Fruit fly (Drosophila melanogaster): Measurements from ENCODE around the gene CG1105.
A peak's percentile ranks its signal among the peaks of the same experiment; 100 is the strongest.

CG1105 gene

dm6 chr3R:7067092-7067491 lies at the start of gene CG1105, which contains the start of gene CG1965 (continued):
- TF ChIP-seq CG17612 (GFP tag; IDR thresholded peaks at IDR 0.05): peak; percentile 72
- peak; percentile 86 for TF ChIP-seq tup (GFP tag; optimal IDR thresholded peaks at IDR 0.05)
- TF ChIP-seq Tbp (GFP tag; optimal IDR thresholded peaks at IDR 0.05): no peak
- peak; percentile 79 for TF ChIP-seq NC2α (GFP tag; optimal IDR thresholded peaks at IDR 0.05)
- TF ChIP-seq lab (GFP tag; optimal IDR thresholded peaks at IDR 0.05): peak; percentile 92
- peak; percentile 47 for TF ChIP-seq CG4707 (GFP tag; optimal IDR thresholded peaks at IDR 0.05)
- TF ChIP-seq Meics (GFP tag; optimal IDR thresholded peaks at IDR 0.05): peak; percentile 88
- peak; percentile 82 for TF ChIP-seq stwl (tag; optimal IDR thresholded peaks at IDR 0.05)
- no peak for TF ChIP-seq prd (optimal IDR thresholded peaks at IDR 0.05)
- peak; percentile 97 for TF ChIP-seq prd (GFP tag; IDR thresholded peaks at IDR 0.05)
- TF ChIP-seq CG9876 (GFP tag; optimal IDR thresholded peaks at IDR 0.05): peak; percentile 92
- no peak for TF ChIP-seq usp (GFP tag; optimal IDR thresholded peaks at IDR 0.05)
- peak; percentile 74 for TF ChIP-seq sima (GFP tag; optimal IDR thresholded peaks at IDR 0.05)
- TF ChIP-seq Med (GFP tag): peak; percentile 99
- peak; percentile 82 for TF ChIP-seq disco-r (GFP tag; optimal IDR thresholded peaks at IDR 0.05)
- peak; percentile 81 for TF ChIP-seq CG34376 (GFP tag; optimal IDR thresholded peaks at IDR 0.05)
- peak; percentile 95 for TF ChIP-seq CG3847 (GFP tag; IDR thresholded peaks at IDR 0.05)
- peak; percentile 94 for TF ChIP-seq Ssrp (tag; optimal IDR thresholded peaks at IDR 0.05)
- TF ChIP-seq CG6654 (GFP tag; optimal IDR thresholded peaks at IDR 0.05): peak; percentile 63
- TF ChIP-seq al (GFP tag; IDR thresholded peaks at IDR 0.05): peak; percentile 92
- peak; percentile 99 for TF ChIP-seq Scr (GFP tag; IDR thresholded peaks at IDR 0.05; ENCODE audit: partially characterized antibody)
- peak in 1 of 2 experiments; percentile 59 for TF ChIP-seq crp (GFP tag; optimal IDR thresholded peaks at IDR 0.05)
- TF ChIP-seq CG12299 (tag; optimal IDR thresholded peaks at IDR 0.05): peak; percentile 88
- TF ChIP-seq HLH54F (GFP tag; optimal IDR thresholded peaks at IDR 0.05): peak; percentile 97
- no peak for TF ChIP-seq CG8478 (optimal IDR thresholded peaks at IDR 0.05)
- peak; percentile 73 for TF ChIP-seq dimm (GFP tag; IDR thresholded peaks at IDR 0.05)
- peak; percentile 90 for TF ChIP-seq CG12104 (GFP tag; optimal IDR thresholded peaks at IDR 0.05)
- peak; percentile 92 for TF ChIP-seq ken (GFP tag; IDR thresholded peaks at IDR 0.05)

- TF ChIP-seq CG32532 (GFP tag; IDR thresholded peaks at IDR 0.05): no peak
- TF ChIP-seq CG5180 (GFP tag; optimal IDR thresholded peaks at IDR 0.05): no peak
- TF ChIP-seq zen2 (GFP tag; IDR thresholded peaks at IDR 0.05; ENCODE audit: partially characterized antibody): 0 out of 3 replicates have a peak, but pooled peaks have one; percentile 28
- TF ChIP-seq CG33557 (GFP tag; optimal IDR thresholded peaks at IDR 0.05): no peak
- TF ChIP-seq Rx (GFP tag; IDR thresholded peaks at IDR 0.05): no peak
- TF ChIP-seq lmd (GFP tag; IDR thresholded peaks at IDR 0.05): no peak
- TF ChIP-seq dmrt99B (tag; optimal IDR thresholded peaks at IDR 0.05): no peak
- TF ChIP-seq CG11504 (tag; optimal IDR thresholded peaks at IDR 0.05): peak; percentile 7
- no peak for TF ChIP-seq cwo (GFP tag; optimal IDR thresholded peaks at IDR 0.05)
- peak; percentile 80 for TF ChIP-seq z (GFP tag; IDR thresholded peaks at IDR 0.05)
- TF ChIP-seq knrl (GFP tag; IDR thresholded peaks at IDR 0.05; ENCODE audit: partially characterized antibody): no peak
- no peak for TF ChIP-seq Gsc (GFP tag; IDR thresholded peaks at IDR 0.05)
- no peak for TF ChIP-seq wek (GFP tag; optimal IDR thresholded peaks at IDR 0.05)
- no peak for TF ChIP-seq CG7839 (tag; optimal IDR thresholded peaks at IDR 0.05)
- TF ChIP-seq luna (GFP tag; optimal IDR thresholded peaks at IDR 0.05): no peak
- no peak for TF ChIP-seq row (GFP tag; IDR thresholded peaks at IDR 0.05)
- TF ChIP-seq CG4360 (GFP tag; IDR thresholded peaks at IDR 0.05): no peak
- peak; percentile 15; the same call in 1 of the 2 replicates for TF ChIP-seq amos (GFP tag; IDR thresholded peaks at IDR 0.05; ENCODE audit: partially characterized antibody)
- TF ChIP-seq da (GFP tag; optimal IDR thresholded peaks at IDR 0.05): no peak
- no peak for TF ChIP-seq CG12219 (GFP tag; optimal IDR thresholded peaks at IDR 0.05)
- TF ChIP-seq Ets65A (GFP tag): peak; percentile 61
- peak; percentile 99 for TF ChIP-seq MTF-1 (GFP tag; optimal IDR thresholded peaks at IDR 0.05; ENCODE audit: borderline replicate concordance)
- no peak for TF ChIP-seq Chrac-16 (GFP tag; optimal IDR thresholded peaks at IDR 0.05)
- no peak for TF ChIP-seq dpn (GFP tag; optimal IDR thresholded peaks at IDR 0.05)
- no peak for TF ChIP-seq CG11695 (GFP tag; IDR thresholded peaks at IDR 0.05)
Measured at dm6 chr3R:7116511-7116910, 49.6 kb upstream of the CG1105 start.
